Fruit fly (Drosophila melanogaster): ENCODE results near the gene CG43136.

DNA sequence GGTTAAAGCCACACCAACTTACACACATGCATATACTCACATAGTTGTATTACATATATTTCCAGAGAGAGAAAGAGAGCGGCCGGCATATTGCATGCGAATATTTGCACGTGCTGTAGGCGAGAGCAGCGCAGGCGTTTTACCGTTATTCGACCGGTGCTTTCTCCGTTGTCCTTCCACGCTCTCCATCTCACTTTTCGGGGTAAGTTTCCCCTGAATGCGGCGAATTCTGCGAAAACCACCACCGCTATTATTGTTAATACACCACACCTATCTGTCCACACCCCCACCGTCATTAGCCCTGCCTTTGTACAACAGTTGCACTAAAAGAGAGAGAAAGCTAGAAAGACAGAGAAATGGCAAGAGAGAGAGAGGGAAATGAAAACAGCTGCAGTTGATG lies 32.0 kb downstream of the CG43136 start:
- TF ChIP-seq achi (GFP tag; optimal IDR thresholded peaks at IDR 0.05) (no peak), CG11902 (GFP tag; optimal IDR thresholded peaks at IDR 0.05) (no peak), Eip93F (GFP tag; optimal IDR thresholded peaks at IDR 0.05) (no peak), Sox14 (GFP tag; optimal IDR thresholded peaks at IDR 0.05) (no peak), CG4318 (GFP tag; optimal IDR thresholded peaks at IDR 0.05) (no peak), fkh (GFP tag; optimal IDR thresholded peaks at IDR 0.05) (no peak), CG16779 (tag; optimal IDR thresholded peaks at IDR 0.05) (no peak), Hr39 (GFP tag; optimal IDR thresholded peaks at IDR 0.05) (no peak), CG32006 (GFP tag; optimal IDR thresholded peaks at IDR 0.05) (no peak), Eip75B (GFP tag; optimal IDR thresholded peaks at IDR 0.05) (no peak), CG6854 (GFP tag; optimal IDR thresholded peaks at IDR 0.05) (no peak), svp (GFP tag) (no peak)

Data from whole organism, prepupa.